Worm (Caenorhabditis elegans): ENCODE results near the gene F35E12.6.

DNA sequence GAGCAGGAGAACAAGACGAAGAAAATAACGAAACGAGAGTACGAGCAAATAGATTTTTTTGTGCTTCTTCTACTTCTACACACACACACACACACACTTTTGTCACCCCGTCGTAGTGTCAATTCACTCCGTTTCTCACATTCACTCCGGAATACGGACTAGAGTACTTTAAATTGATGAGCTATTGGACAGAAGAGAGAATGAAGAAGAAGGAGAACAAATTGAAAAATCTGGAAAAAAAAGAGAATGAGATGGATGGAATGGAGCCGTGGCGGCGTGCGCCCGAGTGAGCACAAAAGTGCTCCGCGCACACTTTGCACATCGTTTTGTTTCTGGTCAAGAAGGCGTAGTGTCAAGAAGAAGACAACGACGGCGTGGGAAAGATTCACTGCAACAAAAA lies 48.5 kb downstream of the F35E12.6 start:
- TF ChIP-seq skn-1 (tag; optimal IDR thresholded peaks at IDR 0.05) (no peak), unc-55 (GFP tag; optimal IDR thresholded peaks at IDR 0.05) (no peak), mdl-1 (tag; optimal IDR thresholded peaks at IDR 0.05) (no peak), elt-3 (tag; optimal IDR thresholded peaks at IDR 0.05) (no peak), nhr-237 (tag; optimal IDR thresholded peaks at IDR 0.05) (no peak), nhr-11 (tag; optimal IDR thresholded peaks at IDR 0.05) (no peak), ZK546.5 (tag; optimal IDR thresholded peaks at IDR 0.05) (no peak), gmeb-1 (tag; optimal IDR thresholded peaks at IDR 0.05) (no peak), unc-39 (tag; optimal IDR thresholded peaks at IDR 0.05) (no peak), ztf-11 (tag; optimal IDR thresholded peaks at IDR 0.05) (no peak), blmp-1 (tag; optimal IDR thresholded peaks at IDR 0.05; ENCODE audit: insufficient read depth) (no peak), zag-1 (tag; optimal IDR thresholded peaks at IDR 0.05) (no peak), snpc-4 (tag; optimal IDR thresholded peaks at IDR 0.05) (no peak)

All from whole organism, L2 larva.